Worm (Caenorhabditis elegans): ENCODE measurements around the gene fbxc-29.
A peak's percentile ranks its signal among the peaks of the same experiment; 100 is the strongest.

The fbxc-29 gene

ce11 chrII:915206-915605 is 674 bp upstream of the fbxc-29 start (continued):
- TF ChIP-seq pqm-1 (tag; optimal IDR thresholded peaks at IDR 0.05) (peak; percentile 100), nhr-42 (GFP tag; IDR thresholded peaks at IDR 0.05) (0 out of 2 replicates have a peak, but pooled peaks have one; percentile 32), nhr-102 (tag; optimal IDR thresholded peaks at IDR 0.05) (peak; percentile 84), snpc-1.2 (GFP tag; IDR thresholded peaks at IDR 0.05) (no peak), dmd-9 (GFP tag; IDR thresholded peaks at IDR 0.05) (no peak)

ce11 chrII:917324-917723 is 1.4 kb downstream of the fbxc-29 start, which contains the start of gene fbxc-30:
Gene fbxc-30 (plus strand): TSS chrII:917624.
- TF ChIP-seq set-16 (GFP tag; IDR thresholded peaks at IDR 0.05) = no peak
- no peak for TF ChIP-seq aly-2 (tag; optimal IDR thresholded peaks at IDR 0.05)
- TF ChIP-seq vab-7 (GFP tag; IDR thresholded peaks at IDR 0.05) = no peak
- TF ChIP-seq Y105C5A.15 (GFP tag; IDR thresholded peaks at IDR 0.05) = no peak
- no peak for TF ChIP-seq ceh-82 (tag; optimal IDR thresholded peaks at IDR 0.05)
- TF ChIP-seq F44E2.7 (GFP tag; IDR thresholded peaks at IDR 0.05) = no peak
- no peak for TF ChIP-seq egl-43 (GFP tag; IDR thresholded peaks at IDR 0.05)
- no peak for TF ChIP-seq F49E8.2 (tag; optimal IDR thresholded peaks at IDR 0.05; ENCODE audit: borderline replicate concordance)
- no peak for TF ChIP-seq ZK546.5 (tag; optimal IDR thresholded peaks at IDR 0.05)
- no peak for TF ChIP-seq egl-27 (tag; optimal IDR thresholded peaks at IDR 0.05)
- no peak for TF ChIP-seq zfp-2 (tag; optimal IDR thresholded peaks at IDR 0.05)
- TF ChIP-seq snpc-4 (tag; optimal IDR thresholded peaks at IDR 0.05) = no peak
- no peak for TF ChIP-seq ceh-62 (tag; optimal IDR thresholded peaks at IDR 0.05)
- no peak for TF ChIP-seq mxl-3 (GFP tag; optimal IDR thresholded peaks at IDR 0.05)
- TF ChIP-seq pha-4 (GFP tag; IDR thresholded peaks at IDR 0.05) = no peak
- no peak for TF ChIP-seq pha-4 (tag; optimal IDR thresholded peaks at IDR 0.05)
- TF ChIP-seq unc-62 (GFP tag; optimal IDR thresholded peaks at IDR 0.05 in 1 of 2) = no peak
- TF ChIP-seq unc-62 (tag; optimal IDR thresholded peaks at IDR 0.05) = no peak

ce11 chrII:920326-920725 is 4.4 kb downstream of the fbxc-29 start:
- no peak for TF ChIP-seq dpl-1 (GFP tag; optimal IDR thresholded peaks at IDR 0.05)
- TF ChIP-seq pha-4 (GFP tag; IDR thresholded peaks at IDR 0.05) = no peak
- TF ChIP-seq pha-4 (tag; optimal IDR thresholded peaks at IDR 0.05) = no peak

ce11 chrII:922778-923177 is 6.9 kb downstream of the fbxc-29 start:
- TF ChIP-seq pqm-1 (tag; optimal IDR thresholded peaks at IDR 0.05) (peak; percentile 83), mep-1 (tag; optimal IDR thresholded peaks at IDR 0.05) (no peak), daf-19 (GFP tag; conservative IDR thresholded peaks at IDR 0.05) (no peak), dmd-8 (GFP tag; IDR thresholded peaks at IDR 0.05) (no peak), nhr-11 (tag; optimal IDR thresholded peaks at IDR 0.05) (no peak), rbr-2 (tag; optimal IDR thresholded peaks at IDR 0.05) (no peak), unc-62 (GFP tag; optimal IDR thresholded peaks at IDR 0.05 in 1 of 2) (peak in 1 of 2 experiments; percentile 56), unc-62 (tag; optimal IDR thresholded peaks at IDR 0.05) (no peak), dmd-6 (GFP tag; IDR thresholded peaks at IDR 0.05) (peak; percentile 69), fkh-10 (GFP tag; optimal IDR thresholded peaks at IDR 0.05) (no peak), snpc-4 (tag; optimal IDR thresholded peaks at IDR 0.05) (no peak)

- no peak for TF ChIP-seq nhr-111 (GFP tag; optimal IDR thresholded peaks at IDR 0.05)
- no peak for TF ChIP-seq aha-1 (tag)
- TF ChIP-seq ceh-28 (tag; optimal IDR thresholded peaks at IDR 0.05) = no peak
- TF ChIP-seq lin-38 (GFP tag; IDR thresholded peaks at IDR 0.05) = no peak
- TF ChIP-seq lin-29 (GFP tag; IDR thresholded peaks at IDR 0.05) = no peak
- no peak for TF ChIP-seq ZK337.2 (GFP tag; IDR thresholded peaks at IDR 0.05)
- no peak for TF ChIP-seq vab-7 (GFP tag; IDR thresholded peaks at IDR 0.05)
- no peak for TF ChIP-seq fkh-10 (GFP tag; optimal IDR thresholded peaks at IDR 0.05)
- no peak for TF ChIP-seq D1046.2 (GFP tag; IDR thresholded peaks at IDR 0.05)
- TF ChIP-seq egl-27 (tag; optimal IDR thresholded peaks at IDR 0.05) = no peak
- no peak for TF ChIP-seq mxl-2 (GFP tag; conservative IDR thresholded peaks at IDR 0.05)
- no peak for TF ChIP-seq mdt-29 (GFP tag; IDR thresholded peaks at IDR 0.05)
- no peak for TF ChIP-seq madf-9 (GFP tag; conservative IDR thresholded peaks at IDR 0.05)
- TF ChIP-seq lin-39 (tag; optimal IDR thresholded peaks at IDR 0.05) = no peak
- no peak for TF ChIP-seq ztf-11 (tag; optimal IDR thresholded peaks at IDR 0.05)
- no peak for TF ChIP-seq nhr-41 (GFP tag; IDR thresholded peaks at IDR 0.05)
- no peak for TF ChIP-seq hmg-1.1 (GFP tag; IDR thresholded peaks at IDR 0.05)
- TF ChIP-seq nhr-237 (tag; optimal IDR thresholded peaks at IDR 0.05) = no peak
- no peak for TF ChIP-seq dpl-1 (GFP tag; optimal IDR thresholded peaks at IDR 0.05)
Measured at ce11 chrII:923521-923920, 7.6 kb downstream of the fbxc-29 start, which contains the start of gene fbxc-28. Gene fbxc-28 (plus strand): TSS chrII:923821.
